Fruit fly (Drosophila melanogaster) S2 (cell line): ENCODE results near the gene CG31131.

Source experiments
- CG8478 ChIP-seq: fragments of >200 bp; optimal IDR thresholded peaks from 2 replicates; lab custom pipeline; 2018
- CTCF ChIP-seq, 2 experiments: fragments of >200 bp; optimal IDR thresholded peaks; 2 replicates each; lab custom pipeline; 2018

Gene CG31131

dm6 chr3R:27946555-27947204 is 16.3 kb downstream of the CG31131 start:
- no peak for TF ChIP-seq CG8478
- no peak for TF ChIP-seq CTCF (optimal IDR thresholded peaks at IDR 0.05; lab: Kevin White, UChicago)

dm6 chr3R:27945398-27945797 is 17.6 kb downstream of the CG31131 start:
- no peak for TF ChIP-seq CG8478
- no peak for TF ChIP-seq CTCF (optimal IDR thresholded peaks at IDR 0.05; lab: Kevin White, UChicago)

- no peak for TF ChIP-seq CG8478
- no peak for TF ChIP-seq CTCF (optimal IDR thresholded peaks at IDR 0.05; lab: Kevin White, UChicago)
Measured at dm6 chr3R:27937752-27938694, 25.0 kb downstream of the CG31131 start, which contains the start of the genes NSD and BOD1. TSS of gene NSD (minus strand) at chr3R:27937853. TSS of gene BOD1 (plus strand) at chr3R:27938245.

- TF ChIP-seq CG8478 (no peak), CTCF (optimal IDR thresholded peaks at IDR 0.05; lab: Kevin White, UChicago) (no peak)
Measured at dm6 chr3R:27931461-27931860, 31.6 kb downstream of the CG31131 start.

dm6 chr3R:27928984-27929924 is 33.8 kb downstream of the CG31131 start:
- TF ChIP-seq CTCF (optimal IDR thresholded peaks at IDR 0.05; lab: Kevin White, UChicago) (no peak), CG8478 (no peak)

dm6 chr3R:27928140-27928539 is 34.9 kb downstream of the CG31131 start, which contains the start of gene nenya:
TSS of gene nenya (minus strand) at chr3R:27928174.
- TF ChIP-seq CTCF (optimal IDR thresholded peaks at IDR 0.05; lab: Kevin White, UChicago) (no peak), CG8478 (no peak)

dm6 chr3R:27926738-27927215 is 36.2 kb downstream of the CG31131 start:
- no peak for TF ChIP-seq CTCF (optimal IDR thresholded peaks at IDR 0.05; lab: Kevin White, UChicago)
- no peak for TF ChIP-seq CG8478

dm6 chr3R:27925971-27926533 is 37.0 kb downstream of the CG31131 start:
- TF ChIP-seq CG8478 (no peak), CTCF (optimal IDR thresholded peaks at IDR 0.05; lab: Kevin White, UChicago) (no peak)

dm6 chr3R:27925000-27925970 is 37.7 kb downstream of the CG31131 start, which contains the start of gene mino:
TSS of gene mino (plus strand) at chr3R:27925191.
- TF ChIP-seq CG8478 (no peak), CTCF (optimal IDR thresholded peaks at IDR 0.05; lab: Kevin White, UChicago) (no peak)

- TF ChIP-seq CG8478 (no peak), CTCF (optimal IDR thresholded peaks at IDR 0.05; lab: Kevin White, UChicago) (no peak)
Measured at dm6 chr3R:27922673-27923175, 40.3 kb downstream of the CG31131 start, which contains the start of gene RpL4. TSS of gene RpL4 (plus strand) at chr3R:27922821.

dm6 chr3R:27921982-27922672 is 40.9 kb downstream of the CG31131 start, which contains the start of gene BCAS2:
TSS of gene BCAS2 (minus strand) at chr3R:27922356.
- TF ChIP-seq CG8478, result no peak

dm6 chr3R:27920883-27921282 is 42.1 kb downstream of the CG31131 start, which contains the start of gene CG12259:
TSS of gene CG12259 (minus strand) at chr3R:27921089.
- no peak for TF ChIP-seq CG8478
- no peak for TF ChIP-seq CTCF (optimal IDR thresholded peaks at IDR 0.05; lab: Kevin White, UChicago)
